Fruit fly (Drosophila melanogaster) whole organism, prepupa: ENCODE measurements around the gene brm.

Source experiments
- Blimp-1 ChIP-seq: fragments of 200-800 bp; sonication (Bioruptor generic); optimal IDR thresholded peaks from 3 replicates; lab custom pipeline; 2017; ENCODE audit warnings: missing biosample characterization, missing genetic modification characterization, mild to moderate bottlenecking, moderate library complexity, missing genetic modification reagents
- CG10669 ChIP-seq: fragments of 200-800 bp; sonication (Bioruptor generic); optimal IDR thresholded peaks from 3 replicates; lab custom pipeline; 2018; ENCODE audit warnings: missing biosample characterization, mild to moderate bottlenecking, missing genetic modification characterization, moderate library complexity
- CG15336 ChIP-seq: fragments of 200-800 bp; sonication (Bioruptor generic); IDR thresholded peaks from 2 replicates; pipeline ENCODE4 v1.3.6; 2022; ENCODE audit warnings: missing biosample characterization, missing genetic modification characterization
- CG1621 ChIP-seq: fragments of 200-800 bp; sonication (Bioruptor generic); optimal IDR thresholded peaks from 3 replicates; lab custom pipeline; 2018; ENCODE audit warnings: missing biosample characterization, mild to moderate bottlenecking, missing genetic modification characterization
- CG16779 ChIP-seq: fragments of 200-800 bp; sonication (Bioruptor generic); optimal IDR thresholded peaks from 3 replicates; lab custom pipeline; 2017; ENCODE audit warnings: missing biosample characterization, mild to moderate bottlenecking, missing genetic modification characterization
- CG3032 ChIP-seq: fragments of 200-800 bp; optimal IDR thresholded peaks from 2 replicates; lab custom pipeline; 2019; ENCODE audit warnings: missing biosample characterization, mild to moderate bottlenecking, missing genetic modification characterization, moderate library complexity
- CG32006 ChIP-seq: fragments of 200-800 bp; sonication (Bioruptor generic); optimal IDR thresholded peaks from 3 replicates; lab custom pipeline; 2017; ENCODE audit warnings: missing biosample characterization, mild to moderate bottlenecking, missing genetic modification characterization
- CG3919 ChIP-seq: fragments of 200-800 bp; sonication (Bioruptor generic); optimal IDR thresholded peaks from 3 replicates; lab custom pipeline; 2016; ENCODE audit warnings: missing biosample characterization, missing genetic modification characterization
- CG6163 ChIP-seq: fragments of 200-800 bp; sonication (Bioruptor generic); IDR thresholded peaks from 3 replicates; pipeline ENCODE4 v1.3.6; 2022; ENCODE audit warnings: missing biosample characterization, missing genetic modification characterization
- CG6276 ChIP-seq: fragments of 200-800 bp; sonication (Bioruptor generic); optimal IDR thresholded peaks from 2 replicates; lab custom pipeline; 2017; ENCODE audit warnings: missing biosample characterization, mild to moderate bottlenecking, missing genetic modification characterization
- CG6808 ChIP-seq: fragments of 200-800 bp; sonication (Bioruptor generic); optimal IDR thresholded peaks from 3 replicates; lab custom pipeline; 2017; ENCODE audit warnings: missing biosample characterization, missing genetic modification characterization, mild to moderate bottlenecking, moderate library complexity, missing genetic modification reagents
- CG6854 ChIP-seq: fragments of 200-800 bp; sonication (Bioruptor generic); optimal IDR thresholded peaks from 2 replicates; lab custom pipeline; 2017; ENCODE audit warnings: missing biosample characterization, mild to moderate bottlenecking, missing genetic modification characterization
- CG7368 ChIP-seq: fragments of 200-800 bp; sonication (Bioruptor generic); optimal IDR thresholded peaks from 3 replicates; lab custom pipeline; 2016; ENCODE audit warnings: missing biosample characterization, missing genetic modification characterization
- CG8119 ChIP-seq: fragments of 200-800 bp; sonication (Bioruptor generic); IDR thresholded peaks from 3 replicates; pipeline ENCODE4 v1.3.6; 2022; ENCODE audit warnings: missing biosample characterization, missing genetic modification characterization
- CG8319 ChIP-seq: fragments of 200-800 bp; sonication (Bioruptor generic); optimal IDR thresholded peaks from 3 replicates; lab custom pipeline; 2016; ENCODE audit warnings: missing biosample characterization, missing genetic modification characterization
- CG9139 ChIP-seq: fragments of 200-800 bp; sonication (Bioruptor generic); optimal IDR thresholded peaks from 3 replicates; lab custom pipeline; 2017; ENCODE audit warnings: missing biosample characterization, mild to moderate bottlenecking, missing genetic modification characterization
- Eip78C ChIP-seq: fragments of 200-800 bp; sonication (Bioruptor generic); peaks from one replicate; lab custom pipeline; 2016; ENCODE audit warnings: missing biosample characterization, missing genetic modification characterization
- Eip93F ChIP-seq: fragments of 200-800 bp; sonication (Bioruptor generic); optimal IDR thresholded peaks from 2 replicates; lab custom pipeline; 2016; ENCODE audit warnings: missing biosample characterization, mild to moderate bottlenecking, missing genetic modification characterization
- Ets21C ChIP-seq: fragments of 200-800 bp; sonication (Bioruptor generic); optimal IDR thresholded peaks from 3 replicates; lab custom pipeline; 2016; ENCODE audit warnings: missing biosample characterization, missing genetic modification characterization
- Ets96B ChIP-seq: fragments of 200-800 bp; optimal IDR thresholded peaks from 2 replicates; lab custom pipeline; 2019; ENCODE audit warnings: missing biosample characterization, mild to moderate bottlenecking, missing genetic modification characterization, moderate library complexity
- Lpt ChIP-seq: fragments of 200-800 bp; sonication (Bioruptor generic); optimal IDR thresholded peaks from 3 replicates; lab custom pipeline; 2016; ENCODE audit warnings: missing biosample characterization, missing genetic modification characterization
- OdsH ChIP-seq: fragments of 200-800 bp; sonication (Bioruptor generic); optimal IDR thresholded peaks from 3 replicates; lab custom pipeline; 2016; ENCODE audit warnings: missing biosample characterization, missing genetic modification characterization
- Smox ChIP-seq: fragments of 200-800 bp; sonication (Bioruptor generic); optimal IDR thresholded peaks from 3 replicates; lab custom pipeline; 2016; ENCODE audit warnings: missing biosample characterization, missing genetic modification characterization
- Sox102F ChIP-seq: fragments of 200-800 bp; sonication (Bioruptor generic); optimal IDR thresholded peaks from 2 replicates; lab custom pipeline; 2016; ENCODE audit warnings: missing biosample characterization, mild to moderate bottlenecking, missing genetic modification characterization
- Sox14 ChIP-seq: fragments of 200-800 bp; sonication (Bioruptor generic); optimal IDR thresholded peaks from 3 replicates; lab custom pipeline; 2016; ENCODE audit warnings: missing biosample characterization, missing genetic modification characterization
- Sox15 ChIP-seq: fragments of 200-800 bp; sonication (Bioruptor generic); optimal IDR thresholded peaks from 3 replicates; lab custom pipeline; 2016; ENCODE audit warnings: missing biosample characterization, missing genetic modification characterization
- achi ChIP-seq: fragments of 200-800 bp; sonication (Bioruptor generic); optimal IDR thresholded peaks from 3 replicates; lab custom pipeline; 2016; ENCODE audit warnings: missing biosample characterization, missing genetic modification characterization
- acj6 ChIP-seq: fragments of 200-800 bp; sonication (Bioruptor generic); optimal IDR thresholded peaks from 3 replicates; lab custom pipeline; 2016; ENCODE audit warnings: missing biosample characterization, missing genetic modification characterization
- cyc ChIP-seq: fragments of 200-800 bp; sonication (Bioruptor generic); optimal IDR thresholded peaks from 3 replicates; lab custom pipeline; 2016; ENCODE audit warnings: missing biosample characterization, missing genetic modification characterization
- dsx ChIP-seq: fragments of 200-800 bp; optimal IDR thresholded peaks from 3 replicates; lab custom pipeline; 2019; ENCODE audit warnings: missing biosample characterization, mild to moderate bottlenecking, missing genetic modification characterization, moderate library complexity; ENCODE audit not compliant: poor library complexity, severe bottlenecking
- esn ChIP-seq: fragments of 200-800 bp; sonication (Bioruptor generic); optimal IDR thresholded peaks from 2 replicates; lab custom pipeline; 2016; ENCODE audit warnings: missing biosample characterization, mild to moderate bottlenecking, missing genetic modification characterization, moderate library complexity
- fd59A ChIP-seq: fragments of 200-800 bp; sonication (Bioruptor generic); optimal IDR thresholded peaks from 2 replicates; lab custom pipeline; 2017; ENCODE audit warnings: missing biosample characterization, mild to moderate bottlenecking, missing genetic modification characterization, missing genetic modification reagents
- fkh ChIP-seq: fragments of 200-800 bp; sonication (Bioruptor generic); optimal IDR thresholded peaks from 3 replicates; lab custom pipeline; 2017; ENCODE audit warnings: missing biosample characterization, mild to moderate bottlenecking, missing genetic modification characterization, moderate library complexity
- net ChIP-seq: fragments of 200-800 bp; sonication (Bioruptor generic); optimal IDR thresholded peaks from 3 replicates; lab custom pipeline; 2016; ENCODE audit warnings: missing biosample characterization, missing genetic modification characterization
- spab ChIP-seq: fragments of 200-800 bp; sonication (Bioruptor generic); optimal IDR thresholded peaks from 2 replicates; lab custom pipeline; 2017; ENCODE audit warnings: missing biosample characterization, mild to moderate bottlenecking, missing genetic modification characterization, missing genetic modification reagents
- ss ChIP-seq, 2 experiments: fragments of 200-800 bp; sonication (Bioruptor generic); optimal IDR thresholded peaks; 2 replicates in 1 of 2; 3 replicates in 1 of 2; lab custom pipeline; 2017 to 2018; ENCODE audit warnings: mild to moderate bottlenecking in 2 of 2, missing biosample characterization in 2 of 2, missing genetic modification characterization in 2 of 2, moderate library complexity in 1 of 2
- svp ChIP-seq: fragments of 200-800 bp; sonication (Bioruptor generic); peaks from one replicate; lab custom pipeline; 2016; ENCODE audit warnings: missing biosample characterization, missing genetic modification characterization

The brm gene

dm6 chr3L:16013198-16013982 is 30.7 kb upstream of the brm start (continued):
- TF ChIP-seq CG3032 (peak; percentile 14), Sox14 (no peak)

dm6 chr3L:16012315-16012950 is 29.8 kb upstream of the brm start:
- TF ChIP-seq OdsH (GFP tag; lab: Kevin White, UChicago) (no peak), svp (GFP tag; lab: Kevin White, UChicago) (peak; percentile 11)
- TF ChIP-seq, all 60 proteins: peak for 1

dm6 chr3L:16011319-16012210 is 28.9 kb upstream of the brm start, which contains the start of gene mib1:
mib1 (minus strand) TSS chr3L:16011812.
- TF ChIP-seq Ets21C (GFP tag; lab: Kevin White, UChicago) (no peak), Eip78C (GFP tag; lab: Kevin White, UChicago) (peak; percentile 61), Sox15 (no peak), CG32006 (GFP tag; lab: Kevin White, UChicago) (peak; percentile 24), CG6276 (GFP tag; lab: Kevin White, UChicago) (peak; percentile 19), CG16779 (peak; percentile 43), CG3919 (peak; percentile 53), fkh (GFP tag; lab: Kevin White, UChicago) (peak; percentile 24), spab (peak; percentile 23), CG15336 (GFP tag; lab: Robert Waterston, UW) (0 out of 2 replicates have a peak, but pooled peaks have one; percentile 19), fd59A (GFP tag; lab: Kevin White, UChicago) (peak; percentile 4), Sox102F (no peak), Ets96B (tag; lab: Kevin White, UChicago) (no peak), esn (GFP tag; lab: Kevin White, UChicago) (no peak), Eip93F (GFP tag; lab: Kevin White, UChicago) (no peak), dsx (GFP tag; lab: Kevin White, UChicago) (no peak), achi (GFP tag; lab: Kevin White, UChicago) (no peak), Lpt (GFP tag; lab: Kevin White, UChicago) (peak; percentile 32), acj6 (GFP tag; lab: Kevin White, UChicago) (peak; percentile 5), CG6163 (peak; percentile 48), CG8119 (peak; percentile 60; the same call in 1 of the 3 replicates), CG6808 (GFP tag; lab: Kevin White, UChicago) (peak; percentile 66), Smox (GFP tag; lab: Kevin White, UChicago) (no peak), net (peak; percentile 34), CG9139 (GFP tag; lab: Kevin White, UChicago) (peak; percentile 39), ss (GFP tag; optimal IDR thresholded peaks at IDR 0.05; lab: Kevin White, UChicago) (peak; percentile 66 to 81), CG1621 (tag; lab: Kevin White, UChicago) (peak; percentile 29), CG7368 (GFP tag; lab: Kevin White, UChicago) (peak; percentile 44), CG8319 (GFP tag; lab: Kevin White, UChicago) (peak; percentile 36), CG6854 (GFP tag; lab: Kevin White, UChicago) (peak; percentile 67), svp (GFP tag; lab: Kevin White, UChicago) (peak; percentile 75), Blimp-1 (GFP tag; lab: Kevin White, UChicago) (peak; percentile 37), cyc (peak; percentile 41), CG10669 (GFP tag; lab: Kevin White, UChicago) (no peak), CG3032 (no peak)
